ENCODE assay signal across 3 fruit fly cellular contexts in genomic region chr3R:13831596-13832119, dm6.
A peak's percentile ranks its signal among the peaks of the same experiment; 100 is the strongest.
TF ChIP-seq lines count a peak whose summit lies in the region.

No protein-coding gene starts in this region.

TF ChIP-seq in whole organism, adult, 20 proteins besides CTCF, POLR2A, EP300 and RAD21 (continued from another document):
- no peak for TF ChIP-seq cnc (optimal IDR thresholded peaks at IDR 0.05; lab: Kevin White, UChicago)

TF ChIP-seq in whole organism, embryonic, 481 proteins besides CTCF, POLR2A, EP300 and RAD21 (continued from another document and continues in another):
- TF ChIP-seq CG15601 (tag; optimal IDR thresholded peaks at IDR 0.05; lab: Kevin White, UChicago), result peak; percentile 42
- TF ChIP-seq CG4360 (GFP tag; IDR thresholded peaks at IDR 0.05; lab: Robert Waterston, UW), result peak; percentile 31; the same call in 1 of the 2 replicates
- no peak for TF ChIP-seq mld (GFP tag; IDR thresholded peaks at IDR 0.05; lab: Robert Waterston, UW; ENCODE audit: partially characterized antibody)
- TF ChIP-seq fd102C (GFP tag; optimal IDR thresholded peaks at IDR 0.05; lab: Kevin White, UChicago), result no peak
- TF ChIP-seq CG6689 (GFP tag; IDR thresholded peaks at IDR 0.05; lab: Robert Waterston, UW), result peak; percentile 63; the same call in 1 of the 2 replicates
- TF ChIP-seq CG30431 (GFP tag; optimal IDR thresholded peaks at IDR 0.05; lab: Kevin White, UChicago), result no peak
- TF ChIP-seq ewg (GFP tag; optimal IDR thresholded peaks at IDR 0.05; lab: Kevin White, UChicago), result peak; percentile 52
- TF ChIP-seq CG7357 (GFP tag; IDR thresholded peaks at IDR 0.05; lab: Robert Waterston, UW), result peak; percentile 56; the same call in 2 of the 3 replicates
- peak; percentile 18 for TF ChIP-seq dmrt11E (tag; optimal IDR thresholded peaks at IDR 0.05; lab: Kevin White, UChicago)
- no peak for TF ChIP-seq slou (GFP tag; optimal IDR thresholded peaks at IDR 0.05; lab: Kevin White, UChicago)
- peak; percentile 60 for TF ChIP-seq Oli (tag; optimal IDR thresholded peaks at IDR 0.05; lab: Kevin White, UChicago)
- peak; percentile 10; the same call in 1 of the 2 replicates for TF ChIP-seq sob (GFP tag; IDR thresholded peaks at IDR 0.05; lab: Robert Waterston, UW)
- TF ChIP-seq her (GFP tag; optimal IDR thresholded peaks at IDR 0.05; lab: Kevin White, UChicago), result no peak
- TF ChIP-seq lmd (GFP tag; IDR thresholded peaks at IDR 0.05; lab: Robert Waterston, UW), result peak; percentile 65
- peak; percentile 61; the same call in 1 of the 2 replicates for TF ChIP-seq E2f2 (GFP tag; IDR thresholded peaks at IDR 0.05; lab: Robert Waterston, UW)
- peak; percentile 26 for TF ChIP-seq salm (tag; optimal IDR thresholded peaks at IDR 0.05; lab: Kevin White, UChicago)
- peak; percentile 86 for TF ChIP-seq Blimp-1 (GFP tag; optimal IDR thresholded peaks at IDR 0.05; lab: Kevin White, UChicago)
- TF ChIP-seq NC2β (GFP tag; optimal IDR thresholded peaks at IDR 0.05; lab: Kevin White, UChicago), result no peak
- peak; percentile 91 for TF ChIP-seq ci (GFP tag; IDR thresholded peaks at IDR 0.05; lab: Robert Waterston, UW)
- no peak for TF ChIP-seq CG15514 (GFP tag; optimal IDR thresholded peaks at IDR 0.05; lab: Kevin White, UChicago)
- TF ChIP-seq CG10366 (GFP tag; IDR thresholded peaks at IDR 0.05; lab: Robert Waterston, UW), result peak; percentile 63
- no peak for TF ChIP-seq unc-4 (GFP tag; IDR thresholded peaks at IDR 0.05; lab: Robert Waterston, UW; ENCODE audit: partially characterized antibody)
- TF ChIP-seq CG14441 (GFP tag; IDR thresholded peaks at IDR 0.05; lab: Robert Waterston, UW), result no peak; the same call in 1 of the 2 replicates
- TF ChIP-seq CG12659 (GFP tag; optimal IDR thresholded peaks at IDR 0.05; lab: Kevin White, UChicago), result peak; percentile 58
- no peak for TF ChIP-seq CG1647 (GFP tag; optimal IDR thresholded peaks at IDR 0.05; lab: Kevin White, UChicago)
- 0 out of 3 replicates have a peak, but pooled peaks have one; percentile 34 for TF ChIP-seq knrl (GFP tag; IDR thresholded peaks at IDR 0.05; lab: Robert Waterston, UW; ENCODE audit: partially characterized antibody)
- no peak for TF ChIP-seq CG1603 (tag; optimal IDR thresholded peaks at IDR 0.05; lab: Kevin White, UChicago)
- TF ChIP-seq grn (GFP tag; optimal IDR thresholded peaks at IDR 0.05; lab: Kevin White, UChicago), result no peak
- 0 out of 2 replicates have a peak, but pooled peaks have one; percentile 25 for TF ChIP-seq CG9215 (GFP tag; IDR thresholded peaks at IDR 0.05; lab: Robert Waterston, UW)
- TF ChIP-seq unpg (GFP tag; optimal IDR thresholded peaks at IDR 0.05; lab: Kevin White, UChicago), result peak; percentile 59
- no peak for TF ChIP-seq Tbp (GFP tag; optimal IDR thresholded peaks at IDR 0.05; lab: Kevin White, UChicago)
- peak; percentile 82 for TF ChIP-seq so (GFP tag; IDR thresholded peaks at IDR 0.05; lab: Robert Waterston, UW)
- peak; percentile 63; the same call in 1 of the 3 replicates for TF ChIP-seq Optix (GFP tag; IDR thresholded peaks at IDR 0.05; lab: Robert Waterston, UW)
- peak; percentile 27 for TF ChIP-seq CG3407 (GFP tag; optimal IDR thresholded peaks at IDR 0.05; lab: Kevin White, UChicago)
- peak; percentile 25 for TF ChIP-seq gsb-n (tag; optimal IDR thresholded peaks at IDR 0.05; lab: Kevin White, UChicago)
- TF ChIP-seq CG18262 (tag; optimal IDR thresholded peaks at IDR 0.05; lab: Kevin White, UChicago), result peak; percentile 66
- TF ChIP-seq Rx (GFP tag; IDR thresholded peaks at IDR 0.05; lab: Robert Waterston, UW), result no peak
- TF ChIP-seq Fer3 (tag; optimal IDR thresholded peaks at IDR 0.05; lab: Kevin White, UChicago), result no peak
- TF ChIP-seq Kr (GFP tag; optimal IDR thresholded peaks at IDR 0.05; lab: Kevin White, UChicago), result no peak
- peak; percentile 60; the same call in 2 of the 3 replicates for TF ChIP-seq CG11695 (GFP tag; IDR thresholded peaks at IDR 0.05; lab: Robert Waterston, UW)
- TF ChIP-seq wor (GFP tag; IDR thresholded peaks at IDR 0.05; lab: Robert Waterston, UW), result peak; percentile 67
- peak; percentile 20 for TF ChIP-seq Hr3 (GFP tag; optimal IDR thresholded peaks at IDR 0.05; lab: Kevin White, UChicago)
- peak; percentile 32 for TF ChIP-seq Sox100B (GFP tag; optimal IDR thresholded peaks at IDR 0.05; lab: Kevin White, UChicago)
- TF ChIP-seq lbe (GFP tag; optimal IDR thresholded peaks at IDR 0.05; lab: Kevin White, UChicago), result peak; percentile 66
- no peak for TF ChIP-seq stwl (tag; optimal IDR thresholded peaks at IDR 0.05; lab: Kevin White, UChicago)
- TF ChIP-seq lilli (GFP tag; optimal IDR thresholded peaks at IDR 0.05; lab: Kevin White, UChicago), result no peak
- TF ChIP-seq seq (GFP tag; IDR thresholded peaks at IDR 0.05; lab: Robert Waterston, UW), result peak; percentile 41; the same call in 1 of the 2 replicates
- 0 out of 3 replicates have a peak, but pooled peaks have one; percentile 51 for TF ChIP-seq dysf (GFP tag; IDR thresholded peaks at IDR 0.05; lab: Robert Waterston, UW)
- 0 out of 3 replicates have a peak, but pooled peaks have one; percentile 17 for TF ChIP-seq vnd (GFP tag; IDR thresholded peaks at IDR 0.05; lab: Robert Waterston, UW; ENCODE audit: partially characterized antibody)
- peak; percentile 75 for TF ChIP-seq E2f1 (GFP tag; IDR thresholded peaks at IDR 0.05; lab: Robert Waterston, UW)
- TF ChIP-seq CG10431 (GFP tag; optimal IDR thresholded peaks at IDR 0.05; lab: Kevin White, UChicago), result peak; percentile 37
- no peak for TF ChIP-seq usp (GFP tag; optimal IDR thresholded peaks at IDR 0.05; lab: Kevin White, UChicago)
- no peak for TF ChIP-seq disco-r (GFP tag; optimal IDR thresholded peaks at IDR 0.05; lab: Kevin White, UChicago)
- TF ChIP-seq Doc3 (GFP tag; IDR thresholded peaks at IDR 0.05; lab: Robert Waterston, UW; ENCODE audit: partially characterized antibody), result no peak
- TF ChIP-seq Hmr (GFP tag; optimal IDR thresholded peaks at IDR 0.05; lab: Kevin White, UChicago), result peak; percentile 10
- peak; percentile 59; the same call in 1 of the 2 replicates for TF ChIP-seq Xrp1 (GFP tag; IDR thresholded peaks at IDR 0.05; lab: Robert Waterston, UW)
- TF ChIP-seq CG14014 (GFP tag; IDR thresholded peaks at IDR 0.05; lab: Robert Waterston, UW), result peak; percentile 58; the same call in 1 of the 2 replicates
- peak; percentile 60 for TF ChIP-seq H2.0 (GFP tag; IDR thresholded peaks at IDR 0.05; lab: Robert Waterston, UW)
- TF ChIP-seq nmo (GFP tag; optimal IDR thresholded peaks at IDR 0.05; lab: Kevin White, UChicago), result peak; percentile 67
- TF ChIP-seq CG32767 (GFP tag; IDR thresholded peaks at IDR 0.05; lab: Robert Waterston, UW), result peak; percentile 57; the same call in 1 of the 2 replicates
- no peak for TF ChIP-seq nerfin-1 (tag; optimal IDR thresholded peaks at IDR 0.05; lab: Kevin White, UChicago)
- peak; percentile 56 for TF ChIP-seq CG7372 (GFP tag; IDR thresholded peaks at IDR 0.05; lab: Robert Waterston, UW)

TF ChIP-seq in whole organism, prepupa, 60 proteins besides CTCF, POLR2A, EP300 and RAD21 (continued from another document):
- peak; percentile 50 for TF ChIP-seq vri (GFP tag; optimal IDR thresholded peaks at IDR 0.05; lab: Kevin White, UChicago)
- TF ChIP-seq CG4318 (GFP tag; optimal IDR thresholded peaks at IDR 0.05; lab: Kevin White, UChicago), result peak; percentile 52
- TF ChIP-seq CG10669 (GFP tag; optimal IDR thresholded peaks at IDR 0.05; lab: Kevin White, UChicago), result peak; percentile 12
- TF ChIP-seq CG1621 (tag; optimal IDR thresholded peaks at IDR 0.05; lab: Kevin White, UChicago), result no peak
- TF ChIP-seq CG16779 (tag; optimal IDR thresholded peaks at IDR 0.05; lab: Kevin White, UChicago), result peak; percentile 55
- TF ChIP-seq Eip75B (GFP tag; optimal IDR thresholded peaks at IDR 0.05; lab: Kevin White, UChicago), result peak; percentile 45
- TF ChIP-seq CG6854 (GFP tag; optimal IDR thresholded peaks at IDR 0.05; lab: Kevin White, UChicago), result peak; percentile 78
- peak; percentile 44 for TF ChIP-seq Eip93F (GFP tag; optimal IDR thresholded peaks at IDR 0.05; lab: Kevin White, UChicago)
- peak; percentile 9 for TF ChIP-seq CG9139 (GFP tag; optimal IDR thresholded peaks at IDR 0.05; lab: Kevin White, UChicago)
- peak; percentile 62 for TF ChIP-seq lz (GFP tag; optimal IDR thresholded peaks at IDR 0.05; lab: Kevin White, UChicago)
- peak; percentile 96 for TF ChIP-seq CG15336 (GFP tag; IDR thresholded peaks at IDR 0.05; lab: Robert Waterston, UW)
- peak; percentile 89 for TF ChIP-seq CG8632 (GFP tag; optimal IDR thresholded peaks at IDR 0.05; lab: Kevin White, UChicago)
- peak; percentile 73 for TF ChIP-seq Hr4 (GFP tag; optimal IDR thresholded peaks at IDR 0.05; lab: Kevin White, UChicago)
- peak; percentile 38 for TF ChIP-seq Sox14 (GFP tag; optimal IDR thresholded peaks at IDR 0.05; lab: Kevin White, UChicago)
- peak; percentile 52 for TF ChIP-seq CG3919 (GFP tag; optimal IDR thresholded peaks at IDR 0.05; lab: Kevin White, UChicago)
- no peak for TF ChIP-seq CG7368 (GFP tag; optimal IDR thresholded peaks at IDR 0.05; lab: Kevin White, UChicago)
- no peak for TF ChIP-seq dac (GFP tag; optimal IDR thresholded peaks at IDR 0.05; lab: Kevin White, UChicago)
- TF ChIP-seq dsx (GFP tag; optimal IDR thresholded peaks at IDR 0.05; lab: Kevin White, UChicago; ENCODE audit: poor library complexity, severe bottlenecking), result peak; percentile 63
- peak; percentile 97 for TF ChIP-seq CG8119 (GFP tag; IDR thresholded peaks at IDR 0.05; lab: Robert Waterston, UW)
- peak; percentile 72 for TF ChIP-seq topi (GFP tag; optimal IDR thresholded peaks at IDR 0.05; lab: Kevin White, UChicago)
- TF ChIP-seq Blimp-1 (GFP tag; optimal IDR thresholded peaks at IDR 0.05; lab: Kevin White, UChicago), result peak; percentile 99
- TF ChIP-seq esn (GFP tag; optimal IDR thresholded peaks at IDR 0.05; lab: Kevin White, UChicago), result peak; percentile 79
- peak; percentile 89 for TF ChIP-seq CG34406 (GFP tag; optimal IDR thresholded peaks at IDR 0.05; lab: Kevin White, UChicago)
- TF ChIP-seq Met (GFP tag; optimal IDR thresholded peaks at IDR 0.05; lab: Kevin White, UChicago), result peak; percentile 79
- TF ChIP-seq salr (GFP tag; optimal IDR thresholded peaks at IDR 0.05; lab: Kevin White, UChicago), result peak in 1 of 2 experiments; percentile 18
- peak; percentile 87 for TF ChIP-seq achi (GFP tag; optimal IDR thresholded peaks at IDR 0.05; lab: Kevin White, UChicago)
- no peak for TF ChIP-seq CG8319 (GFP tag; optimal IDR thresholded peaks at IDR 0.05; lab: Kevin White, UChicago)
- TF ChIP-seq Smox (GFP tag; optimal IDR thresholded peaks at IDR 0.05; lab: Kevin White, UChicago), result peak; percentile 71
- TF ChIP-seq ss (GFP tag; optimal IDR thresholded peaks at IDR 0.05; lab: Kevin White, UChicago), result peak; percentile 39 to 78
- TF ChIP-seq Hr38 (GFP tag; optimal IDR thresholded peaks at IDR 0.05; lab: Kevin White, UChicago), result no peak
- TF ChIP-seq Lpt (GFP tag; optimal IDR thresholded peaks at IDR 0.05; lab: Kevin White, UChicago), result peak; percentile 33
- TF ChIP-seq CG6792 (GFP tag; optimal IDR thresholded peaks at IDR 0.05; lab: Kevin White, UChicago), result peak; percentile 63
- TF ChIP-seq pdm3 (GFP tag; optimal IDR thresholded peaks at IDR 0.05; lab: Kevin White, UChicago), result peak; percentile 47
- peak; percentile 41 for TF ChIP-seq Ets21C (GFP tag; optimal IDR thresholded peaks at IDR 0.05; lab: Kevin White, UChicago)
- peak; percentile 79 for TF ChIP-seq OdsH (GFP tag; optimal IDR thresholded peaks at IDR 0.05; lab: Kevin White, UChicago)
- no peak for TF ChIP-seq spab (GFP tag; optimal IDR thresholded peaks at IDR 0.05; lab: Kevin White, UChicago)
- peak; percentile 90 for TF ChIP-seq eg (GFP tag; IDR thresholded peaks at IDR 0.05; lab: Robert Waterston, UW)
- peak; percentile 54 for TF ChIP-seq CG10631 (GFP tag; optimal IDR thresholded peaks at IDR 0.05; lab: Kevin White, UChicago)
- TF ChIP-seq CG11902 (GFP tag; optimal IDR thresholded peaks at IDR 0.05; lab: Kevin White, UChicago), result peak; percentile 11
- peak; percentile 30 for TF ChIP-seq cyc (GFP tag; optimal IDR thresholded peaks at IDR 0.05; lab: Kevin White, UChicago)
- TF ChIP-seq fd85E (GFP tag; optimal IDR thresholded peaks at IDR 0.05; lab: Kevin White, UChicago), result peak; percentile 2
